Worm (Caenorhabditis elegans): ENCODE data around the gene F54H5.14.
A peak's percentile ranks its signal among the peaks of the same experiment; 100 is the strongest.

Gene F54H5.14

ce11 chrII:6621886-6622285 is 3.3 kb downstream of the F54H5.14 start, which contains the start of gene F54H5.3 (continued):
- TF ChIP-seq pax-3 (tag; optimal IDR thresholded peaks at IDR 0.05) (no peak), nhr-76 (tag; optimal IDR thresholded peaks at IDR 0.05) (no peak)

- TF ChIP-seq elt-3 (tag; optimal IDR thresholded peaks at IDR 0.05) (peak in 3 of 6 experiments; percentile 21 to 79 (median 24)), mab-9 (GFP tag; IDR thresholded peaks at IDR 0.05) (no peak), ztf-11 (tag; optimal IDR thresholded peaks at IDR 0.05) (no peak), blmp-1 (tag; optimal IDR thresholded peaks at IDR 0.05) (peak; percentile 73), nhr-20 (tag; optimal IDR thresholded peaks at IDR 0.05) (peak; percentile 5), nhr-28 (tag; optimal IDR thresholded peaks at IDR 0.05) (no peak), lin-35 (GFP tag; optimal IDR thresholded peaks at IDR 0.05) (peak in 1 of 2 experiments; percentile 13), lsy-2 (tag; optimal IDR thresholded peaks at IDR 0.05) (peak in 1 of 2 experiments; percentile 32), nhr-71 (tag; optimal IDR thresholded peaks at IDR 0.05) (peak; percentile 12), vab-15 (tag; optimal IDR thresholded peaks at IDR 0.05) (peak; percentile 27), lin-14 (GFP tag; optimal IDR thresholded peaks at IDR 0.05) (peak; percentile 30), snu-23 (GFP tag; optimal IDR thresholded peaks at IDR 0.05) (peak; percentile 21), snpc-4 (tag; optimal IDR thresholded peaks at IDR 0.05) (no peak), unc-98 (GFP tag; IDR thresholded peaks at IDR 0.05) (no peak), nhr-85 (tag) (peak; percentile 86), nhr-19 (GFP tag; conservative IDR thresholded peaks at IDR 0.05) (no peak)
These were observed 6.2 kb downstream of the F54H5.14 start for ce11 chrII:6619007-6619406.

- TF ChIP-seq blmp-1 (tag; optimal IDR thresholded peaks at IDR 0.05): peak; percentile 59
- TF ChIP-seq xbp-1 (tag; optimal IDR thresholded peaks at IDR 0.05): no peak
- TF ChIP-seq elt-3 (tag; optimal IDR thresholded peaks at IDR 0.05): peak in 1 of 6 experiments; percentile 17
- TF ChIP-seq zag-1 (tag; optimal IDR thresholded peaks at IDR 0.05): no peak
- TF ChIP-seq pag-3 (tag; optimal IDR thresholded peaks at IDR 0.05; ENCODE audit: borderline replicate concordance, insufficient read depth): peak; percentile 53
These were observed 8.4 kb downstream of the F54H5.14 start, which contains the start of gene klf-3 for ce11 chrII:6616770-6617169. Gene klf-3, plus strand, starts transcription at chrII:6616878.

ce11 chrII:6616135-6616534 is 9.1 kb downstream of the F54H5.14 start:
- no peak for TF ChIP-seq nhr-84 (tag; optimal IDR thresholded peaks at IDR 0.05)
- TF ChIP-seq tbx-2 (tag; optimal IDR thresholded peaks at IDR 0.05): no peak
- no peak for TF ChIP-seq sptf-1 (tag; optimal IDR thresholded peaks at IDR 0.05)
- TF ChIP-seq nhr-12 (tag; optimal IDR thresholded peaks at IDR 0.05): no peak
- no peak for TF ChIP-seq ama-1 (optimal IDR thresholded peaks at IDR 0.05)
- TF ChIP-seq unc-98 (GFP tag; IDR thresholded peaks at IDR 0.05): no peak
- no peak for TF ChIP-seq unc-62 (GFP tag; optimal IDR thresholded peaks at IDR 0.05)
- no peak for TF ChIP-seq lin-15B (tag; optimal IDR thresholded peaks at IDR 0.05)
- TF ChIP-seq efl-3 (GFP tag; optimal IDR thresholded peaks at IDR 0.05): no peak
- no peak for TF ChIP-seq nhr-20 (tag; optimal IDR thresholded peaks at IDR 0.05)
- TF ChIP-seq mdl-1 (tag; optimal IDR thresholded peaks at IDR 0.05): no peak
- no peak for TF ChIP-seq pax-3 (tag; optimal IDR thresholded peaks at IDR 0.05)
- TF ChIP-seq nhr-76 (tag; optimal IDR thresholded peaks at IDR 0.05): no peak
- peak; percentile 69 for TF ChIP-seq elt-2 (tag; optimal IDR thresholded peaks at IDR 0.05)
- no peak for TF ChIP-seq F16B12.6 (tag; optimal IDR thresholded peaks at IDR 0.05)
- no peak for TF ChIP-seq efl-1 (optimal IDR thresholded peaks at IDR 0.05)
- TF ChIP-seq efl-1 (GFP tag; optimal IDR thresholded peaks at IDR 0.05 in 1 of 2): peak in 1 of 2 experiments; percentile 21

ce11 chrII:6615232-6616029 is 9.8 kb downstream of the F54H5.14 start:
- TF ChIP-seq elt-3 (tag; optimal IDR thresholded peaks at IDR 0.05) (peak in 1 of 6 experiments; percentile 68), lin-14 (GFP tag; optimal IDR thresholded peaks at IDR 0.05) (peak; percentile 39), nhr-85 (tag) (peak; percentile 84), egl-13 (tag; optimal IDR thresholded peaks at IDR 0.05) (no peak), unc-130 (tag; optimal IDR thresholded peaks at IDR 0.05) (no peak), pqm-1 (tag; optimal IDR thresholded peaks at IDR 0.05) (no peak), ztf-11 (tag; optimal IDR thresholded peaks at IDR 0.05) (no peak), aha-1 (tag; optimal IDR thresholded peaks at IDR 0.05) (no peak), ceh-90 (tag; optimal IDR thresholded peaks at IDR 0.05) (no peak), mep-1 (tag; optimal IDR thresholded peaks at IDR 0.05) (no peak), efl-1 (optimal IDR thresholded peaks at IDR 0.05) (no peak), efl-1 (GFP tag; optimal IDR thresholded peaks at IDR 0.05 in 1 of 2) (no peak), xbp-1 (tag; optimal IDR thresholded peaks at IDR 0.05) (no peak), unc-86 (tag; optimal IDR thresholded peaks at IDR 0.05) (no peak), unc-62 (GFP tag; optimal IDR thresholded peaks at IDR 0.05) (no peak), mef-2 (tag; optimal IDR thresholded peaks at IDR 0.05) (no peak), elt-2 (tag; optimal IDR thresholded peaks at IDR 0.05) (peak; percentile 83), sup-37 (GFP tag; optimal IDR thresholded peaks at IDR 0.05) (no peak), blmp-1 (tag; optimal IDR thresholded peaks at IDR 0.05) (peak; percentile 95), zip-4 (GFP tag; optimal IDR thresholded peaks at IDR 0.05) (no peak), nhr-76 (tag; optimal IDR thresholded peaks at IDR 0.05) (no peak)
